Fruit fly (Drosophila melanogaster) whole organism, pupa: ENCODE results near the gene CG3348.
A peak's percentile ranks its signal among the peaks of the same experiment; 100 is the strongest.

Experiments used
- CG10348 ChIP-seq: fragments of 200-800 bp; sonication (Bioruptor generic); IDR thresholded peaks from 2 replicates; pipeline ENCODE4 v1.3.6; 2022; ENCODE audit warnings: missing biosample characterization, missing genetic modification characterization
- CG12605 ChIP-seq: fragments of 200-800 bp; sonication (Bioruptor generic); IDR thresholded peaks from 2 replicates; pipeline ENCODE4 v1.3.6; 2022; ENCODE audit warnings: missing biosample characterization, missing genetic modification characterization
- CG13204 ChIP-seq: fragments of 200-800 bp; sonication (Bioruptor generic); optimal IDR thresholded peaks from 2 replicates; lab custom pipeline; 2018; ENCODE audit warnings: missing biosample characterization, mild to moderate bottlenecking, missing genetic modification characterization, moderate library complexity
- CG14655 ChIP-seq: fragments of 200-800 bp; sonication (Bioruptor generic); optimal IDR thresholded peaks from 3 replicates; lab custom pipeline; 2017; ENCODE audit warnings: mild to moderate bottlenecking, missing biosample characterization, missing genetic modification reagents, missing genetic modification characterization
- CG15710 ChIP-seq: fragments of 200-800 bp; sonication (Bioruptor generic); optimal IDR thresholded peaks from 2 replicates; lab custom pipeline; 2018; ENCODE audit warnings: missing biosample characterization, mild to moderate bottlenecking, missing genetic modification characterization, moderate library complexity
- CG17806 ChIP-seq: fragments of 200-800 bp; sonication (Bioruptor generic); optimal IDR thresholded peaks from 2 replicates; lab custom pipeline; 2018; ENCODE audit warnings: missing biosample characterization, mild to moderate bottlenecking, missing genetic modification characterization, moderate library complexity
- CG32121 ChIP-seq: fragments of 200-800 bp; sonication (Bioruptor generic); IDR thresholded peaks from 2 replicates; pipeline ENCODE4 v1.3.6; 2022; ENCODE audit warnings: missing biosample characterization, missing genetic modification characterization
- CG34367 ChIP-seq: fragments of 200-800 bp; sonication (Bioruptor generic); optimal IDR thresholded peaks from 2 replicates; lab custom pipeline; 2018; ENCODE audit warnings: missing biosample characterization, mild to moderate bottlenecking, missing genetic modification characterization
- CG4496 ChIP-seq: fragments of 200-800 bp; sonication (Bioruptor generic); IDR thresholded peaks from 3 replicates; pipeline ENCODE4 v1.3.6; 2022; ENCODE audit warnings: missing biosample characterization, missing genetic modification characterization
- CG8159 ChIP-seq: fragments of 200-800 bp; sonication (Bioruptor generic); optimal IDR thresholded peaks from 3 replicates; lab custom pipeline; 2018; ENCODE audit warnings: missing biosample characterization, mild to moderate bottlenecking, missing genetic modification characterization, moderate library complexity
- CG8301 ChIP-seq: fragments of 200-800 bp; sonication (Bioruptor generic); optimal IDR thresholded peaks from 2 replicates; lab custom pipeline; 2018; ENCODE audit warnings: missing biosample characterization, mild to moderate bottlenecking, missing genetic modification characterization
- CG9948 ChIP-seq: fragments of 200-800 bp; sonication (Bioruptor generic); optimal IDR thresholded peaks from 2 replicates; lab custom pipeline; 2018; ENCODE audit warnings: missing biosample characterization, mild to moderate bottlenecking, missing genetic modification characterization, moderate library complexity
- D1 ChIP-seq: fragments of 200-800 bp; sonication (Bioruptor generic); optimal IDR thresholded peaks from 2 replicates; lab custom pipeline; 2018; ENCODE audit warnings: missing biosample characterization, mild to moderate bottlenecking, missing genetic modification characterization, moderate library complexity
- EcR ChIP-seq: fragments of 200-800 bp; sonication (Bioruptor generic); optimal IDR thresholded peaks from 3 replicates; lab custom pipeline; 2019; ENCODE audit warnings: missing biosample characterization, missing genetic modification characterization, mild to moderate bottlenecking, moderate library complexity, missing genetic modification reagents
- Ets98B ChIP-seq: fragments of 200-800 bp; sonication (Bioruptor generic); IDR thresholded peaks from 2 replicates; pipeline ENCODE4 v1.3.6; 2022; ENCODE audit warnings: missing biosample characterization, missing genetic modification characterization
- Pif1A ChIP-seq: fragments of 200-800 bp; sonication (Bioruptor generic); optimal IDR thresholded peaks from 3 replicates; lab custom pipeline; 2016; ENCODE audit warnings: missing biosample characterization, missing genetic modification characterization
- Pif1B ChIP-seq: fragments of 200-800 bp; sonication (Bioruptor generic); optimal IDR thresholded peaks from 3 replicates; lab custom pipeline; 2016; ENCODE audit warnings: missing biosample characterization, missing genetic modification characterization
- Snoo ChIP-seq: fragments of 200-800 bp; sonication (Bioruptor generic); optimal IDR thresholded peaks from 3 replicates; lab custom pipeline; 2017; ENCODE audit warnings: missing biosample characterization, mild to moderate bottlenecking, missing genetic modification characterization, inconsistent platforms
- fd96Ca ChIP-seq: fragments of 200-800 bp; sonication (Bioruptor generic); IDR thresholded peaks from 3 replicates; pipeline ENCODE4 v1.3.6; 2022; ENCODE audit warnings: missing biosample characterization, missing genetic modification characterization
- gl ChIP-seq: fragments of 200-800 bp; sonication (Bioruptor generic); optimal IDR thresholded peaks from 2 replicates; lab custom pipeline; 2018; ENCODE audit warnings: missing biosample characterization, mild to moderate bottlenecking, missing genetic modification characterization
- rn ChIP-seq: fragments of 200-800 bp; sonication (Bioruptor generic); IDR thresholded peaks from 2 replicates; pipeline ENCODE4 v1.3.6; 2022; ENCODE audit warnings: missing biosample characterization, missing genetic modification characterization

The CG3348 gene

DNA sequence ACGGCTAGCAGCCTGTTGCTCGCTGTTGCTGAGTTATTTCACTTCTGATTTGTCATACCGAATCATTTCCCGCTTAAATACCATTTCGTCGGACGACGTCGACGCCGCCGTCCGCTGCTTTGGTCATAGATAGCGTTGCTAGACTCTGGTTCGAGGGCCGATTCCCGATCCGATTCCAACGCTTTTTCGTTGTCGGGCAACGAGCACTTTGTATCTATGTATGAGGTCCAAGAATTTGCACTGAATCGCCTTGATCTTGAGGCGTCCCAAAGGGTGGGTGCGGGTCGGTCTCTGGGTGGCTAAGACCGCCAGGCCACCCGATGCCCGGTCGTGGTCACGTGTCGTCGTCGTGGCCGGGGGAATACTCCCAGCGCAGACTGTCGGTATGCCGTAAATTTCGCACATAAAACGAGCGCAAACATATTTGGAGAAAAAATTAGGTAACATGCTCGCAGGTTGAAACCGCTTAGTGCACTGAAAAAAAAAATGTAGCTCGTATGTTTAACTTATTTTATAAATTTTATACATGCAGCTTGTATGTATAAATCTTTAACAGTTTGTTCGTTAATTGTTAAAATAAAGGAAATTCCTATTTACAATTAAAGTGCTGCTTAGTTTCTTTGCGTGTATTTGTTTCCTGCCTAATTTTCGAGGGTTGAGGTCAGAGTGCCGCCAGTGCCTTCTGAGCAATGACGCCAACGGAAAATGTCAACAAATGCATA lies at the start of gene CG3348:
TSS of gene CG3348 (minus strand) at position 51 of the 722 bp plus-strand sequence.
- TF ChIP-seq CG8159 (tag; lab: Kevin White, UChicago) (peak; percentile 3), CG9948 (tag; lab: Kevin White, UChicago) (no peak), CG4496 (GFP tag; lab: Robert Waterston, UW) (0 out of 3 replicates have a peak, but pooled peaks have one; percentile 44)
- TF ChIP-seq, all 21 proteins: peak for 2

DNA sequence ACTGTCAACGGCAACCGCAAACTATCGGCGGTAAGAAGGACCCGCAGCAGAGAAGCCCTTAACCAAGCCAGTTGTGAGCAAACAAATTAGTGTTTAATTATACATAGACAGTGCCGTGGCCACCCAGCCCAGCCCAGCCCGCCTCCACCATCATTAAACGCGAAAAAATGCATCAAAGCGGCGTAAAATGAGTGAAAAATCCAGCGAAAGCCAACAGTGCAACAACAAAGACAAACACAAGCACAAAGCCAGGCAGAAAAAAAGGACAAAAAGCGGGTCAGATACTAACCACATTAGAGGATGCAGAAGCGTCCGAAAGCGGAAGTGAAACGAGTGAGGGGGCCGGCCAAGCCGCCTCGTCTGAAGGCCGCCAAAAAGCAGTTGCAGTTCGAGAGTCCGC lies 48.3 kb upstream of the CG3348 start, which contains the start of gene CG42534:
TSS of gene CG42534 (plus strand) at position 301 of the 400 bp plus-strand sequence.
- TF ChIP-seq CG15710 (tag; lab: Kevin White, UChicago) (no peak), CG4496 (GFP tag; lab: Robert Waterston, UW) (no peak), Snoo (tag; lab: Kevin White, UChicago) (no peak), CG13204 (GFP tag; lab: Kevin White, UChicago) (no peak), EcR (GFP tag; lab: Kevin White, UChicago) (no peak), CG8301 (tag; lab: Kevin White, UChicago) (no peak), Pif1B (no peak), CG9948 (tag; lab: Kevin White, UChicago) (no peak), CG12605 (no peak), Ets98B (GFP tag; lab: Robert Waterston, UW) (no peak), gl (tag; lab: Kevin White, UChicago) (no peak), D1 (no peak), Pif1A (no peak), CG34367 (no peak), CG14655 (GFP tag; lab: Kevin White, UChicago) (no peak), CG32121 (GFP tag; lab: Robert Waterston, UW) (no peak), CG8159 (tag; lab: Kevin White, UChicago) (no peak), fd96Ca (GFP tag; lab: Robert Waterston, UW) (no peak)

DNA sequence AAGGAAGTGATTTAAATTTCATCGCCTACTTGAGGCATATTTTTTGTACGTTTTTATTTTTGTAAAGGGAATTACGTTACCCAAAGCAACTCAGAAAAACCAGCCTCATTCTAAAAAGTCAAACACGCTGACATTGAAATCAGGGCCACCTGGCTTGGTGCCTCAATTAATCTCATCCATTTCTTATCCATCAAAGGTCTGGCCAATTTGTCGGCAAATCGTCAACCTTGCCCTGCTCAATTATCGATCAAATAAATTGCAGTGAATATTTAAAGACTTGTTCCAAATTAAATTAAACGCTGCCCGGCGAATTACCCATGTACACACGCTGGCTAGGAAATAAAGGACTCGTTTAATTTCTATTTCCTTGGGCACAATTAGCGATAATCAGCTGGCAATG lies 38.8 kb upstream of the CG3348 start, which contains the start of gene CG3330:
TSS of gene CG3330 (minus strand) at position 101 of the 400 bp plus-strand sequence.
- TF ChIP-seq rn (GFP tag; lab: Robert Waterston, UW) (no peak), Snoo (tag; lab: Kevin White, UChicago) (no peak), Ets98B (GFP tag; lab: Robert Waterston, UW) (no peak), Pif1B (no peak), CG8301 (tag; lab: Kevin White, UChicago) (no peak), CG8159 (tag; lab: Kevin White, UChicago) (no peak), D1 (no peak), CG14655 (GFP tag; lab: Kevin White, UChicago) (no peak), gl (tag; lab: Kevin White, UChicago) (no peak), CG4496 (GFP tag; lab: Robert Waterston, UW) (no peak), EcR (GFP tag; lab: Kevin White, UChicago) (no peak), CG12605 (no peak), CG34367 (no peak), Pif1A (no peak), CG32121 (GFP tag; lab: Robert Waterston, UW) (no peak), CG9948 (tag; lab: Kevin White, UChicago) (no peak), CG13204 (GFP tag; lab: Kevin White, UChicago) (no peak), CG10348 (GFP tag; lab: Robert Waterston, UW) (no peak)

DNA sequence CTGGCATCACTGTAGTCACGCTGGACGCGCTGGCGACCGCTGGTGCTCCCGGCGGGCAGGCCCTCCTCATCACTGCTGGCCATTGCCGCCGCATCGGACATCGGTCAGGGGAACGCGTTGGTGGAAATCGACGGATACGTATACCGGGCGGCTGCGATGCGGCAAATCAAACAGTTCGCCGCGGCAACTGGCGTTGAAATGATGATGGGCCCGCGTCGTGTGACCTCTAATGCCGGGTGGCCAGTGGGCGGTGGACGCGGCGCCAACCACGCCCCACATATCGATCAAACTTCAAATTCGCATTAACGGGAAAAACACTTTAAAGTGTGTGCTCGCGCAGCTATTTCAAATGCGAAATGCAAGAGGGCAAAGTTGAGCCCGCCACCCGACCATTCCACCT lies 30.2 kb upstream of the CG3348 start, which contains the start of gene CG3339:
TSS of gene CG3339 (minus strand) at position 101 of the 400 bp plus-strand sequence.
- TF ChIP-seq rn (GFP tag; lab: Robert Waterston, UW) (no peak), CG9948 (tag; lab: Kevin White, UChicago) (no peak), Snoo (tag; lab: Kevin White, UChicago) (no peak), CG13204 (GFP tag; lab: Kevin White, UChicago) (no peak), CG34367 (no peak)
- TF ChIP-seq, all 21 proteins: peak for 0

DNA sequence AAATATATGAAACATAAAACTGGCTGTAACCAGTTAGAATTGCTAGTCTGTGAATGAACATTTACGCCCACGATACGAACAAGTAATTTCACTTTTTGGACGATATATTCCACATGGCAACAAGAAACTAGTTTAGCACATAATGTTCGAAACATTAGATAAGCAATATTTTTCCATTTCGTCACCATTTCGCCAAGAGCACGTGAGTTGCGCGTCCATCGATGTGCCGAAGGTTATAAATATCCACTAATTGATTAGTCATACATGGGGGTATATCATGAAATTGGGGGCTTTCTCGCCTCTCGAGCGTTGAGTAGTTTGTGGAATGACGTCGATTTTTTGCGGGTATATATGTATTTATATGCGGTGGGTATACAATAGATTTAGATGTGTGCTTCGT lies 2.1 kb upstream of the CG3348 start:
- TF ChIP-seq CG14655 (GFP tag; lab: Kevin White, UChicago) (no peak), CG34367 (no peak), Pif1A (no peak), D1 (no peak), CG8301 (tag; lab: Kevin White, UChicago) (no peak), CG13204 (GFP tag; lab: Kevin White, UChicago) (no peak), gl (tag; lab: Kevin White, UChicago) (no peak), CG10348 (GFP tag; lab: Robert Waterston, UW) (no peak), CG32121 (GFP tag; lab: Robert Waterston, UW) (no peak), CG9948 (tag; lab: Kevin White, UChicago) (no peak), CG8159 (tag; lab: Kevin White, UChicago) (no peak), Pif1B (no peak), EcR (GFP tag; lab: Kevin White, UChicago) (no peak), CG17806 (tag; lab: Kevin White, UChicago) (no peak), CG4496 (GFP tag; lab: Robert Waterston, UW) (no peak)

DNA sequence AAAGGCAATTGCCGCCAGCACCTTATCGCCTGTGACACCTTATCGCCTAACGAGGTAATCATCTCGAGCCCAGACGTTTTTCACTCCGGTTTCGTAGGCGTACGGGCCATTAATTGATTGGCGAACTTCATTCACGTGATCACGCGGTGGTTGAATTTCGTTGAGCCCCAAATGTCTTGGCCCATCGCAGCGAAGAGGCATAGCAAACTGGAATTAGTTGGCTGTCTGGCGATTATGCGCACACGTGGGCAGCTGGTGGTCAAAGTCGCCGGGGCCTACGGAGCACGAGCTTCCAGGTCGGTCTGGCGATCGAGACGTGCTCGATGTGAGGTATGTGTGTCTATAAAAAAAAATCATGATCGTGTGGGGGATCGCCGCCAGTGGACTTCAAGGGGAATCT lies 1.1 kb upstream of the CG3348 start:
- TF ChIP-seq CG9948 (tag; lab: Kevin White, UChicago) (no peak), Ets98B (GFP tag; lab: Robert Waterston, UW) (no peak), fd96Ca (GFP tag; lab: Robert Waterston, UW) (no peak), CG4496 (GFP tag; lab: Robert Waterston, UW) (no peak), rn (GFP tag; lab: Robert Waterston, UW) (no peak), CG15710 (tag; lab: Kevin White, UChicago) (no peak), CG17806 (tag; lab: Kevin White, UChicago) (no peak), gl (tag; lab: Kevin White, UChicago) (no peak), Pif1B (no peak), EcR (GFP tag; lab: Kevin White, UChicago) (no peak), CG34367 (no peak), CG13204 (GFP tag; lab: Kevin White, UChicago) (no peak), CG12605 (no peak), CG8301 (tag; lab: Kevin White, UChicago) (no peak)
